Worm (Caenorhabditis elegans) whole organism, L1 larva: Measurements from ENCODE around the gene K12H6.8.

Experiments used
- ama-1 ChIP-seq: fragments of 150-350 bp; optimal IDR thresholded peaks from 2 replicates; lab custom pipeline; 2014
- dpl-1 ChIP-seq, 3 experiments: fragments of 150-350 bp in 2 of 3; sonication (generic microtip) in 1 of 3; optimal IDR thresholded peaks; 2 replicates each; lab custom pipeline; 2014 to 2017; ENCODE audit warnings: missing biosample characterization in 3 of 3, missing genetic modification characterization in 3 of 3, missing genetic modification reagents in 3 of 3
- egl-27 ChIP-seq, 2 experiments: fragments of 150-350 bp in 1 of 2; sonication (generic microtip); optimal IDR thresholded peaks; 3 replicates each; lab custom pipeline; 2017 to 2018; ENCODE audit warnings: missing biosample characterization in 2 of 2, missing genetic modification characterization in 2 of 2, missing genetic modification reagents in 2 of 2
- elt-3 ChIP-seq, 6 experiments: fragments of 150-350 bp in 1 of 6; sonication (generic microtip); optimal IDR thresholded peaks; 2 replicates each; lab custom pipeline; 2017 to 2018; ENCODE audit warnings: missing biosample characterization in 6 of 6, missing genetic modification characterization in 6 of 6, inconsistent platforms in 1 of 6
- lin-14 ChIP-seq: fragments of 200-800 bp; sonication (Bioruptor generic); optimal IDR thresholded peaks from 2 replicates; lab custom pipeline; 2018; ENCODE audit warnings: mild to moderate bottlenecking, missing genetic modification characterization, moderate library complexity, missing compliant biosample characterization
- lin-15B ChIP-seq: fragments of 150-350 bp; sonication (generic microtip); optimal IDR thresholded peaks from 3 replicates; lab custom pipeline; 2014; ENCODE audit warnings: missing biosample characterization, missing genetic modification characterization
- mef-2 ChIP-seq: fragments of 150-350 bp; optimal IDR thresholded peaks from 2 replicates; lab custom pipeline; 2014; ENCODE audit warnings: missing biosample characterization, missing genetic modification characterization
- snpc-4 ChIP-seq: fragments of 150-350 bp; optimal IDR thresholded peaks from 2 replicates; lab custom pipeline; 2014; ENCODE audit warnings: missing biosample characterization, missing genetic modification characterization
- unc-130 ChIP-seq: fragments of 150-350 bp; optimal IDR thresholded peaks from 2 replicates; lab custom pipeline; 2017; ENCODE audit warnings: missing biosample characterization, missing genetic modification characterization, inconsistent platforms

- TF ChIP-seq mef-2 (no peak), elt-3 (tag; optimal IDR thresholded peaks at IDR 0.05; lab: Kevin White, UChicago) (no peak), egl-27 (tag; optimal IDR thresholded peaks at IDR 0.05; lab: Kevin White, UChicago) (no peak), ama-1 (lab: Kevin White, UChicago) (no peak), snpc-4 (no peak), dpl-1 (GFP tag; optimal IDR thresholded peaks at IDR 0.05; lab: Kevin White, UChicago) (no peak), unc-130 (tag; lab: Kevin White, UChicago) (no peak), lin-15B (tag; lab: Kevin White, UChicago) (no peak), lin-14 (GFP tag; lab: Kevin White, UChicago) (no peak)
These were observed 2.4 kb downstream of the K12H6.8 start for ce11 chrII:2830144-2830543.
